Worm (Caenorhabditis elegans): ENCODE data around the gene atg-16.2.

The atg-16.2 gene

ce11 chrII:6417999-6418398 lies 35.2 kb downstream of the atg-16.2 start:
- TF ChIP-seq nhr-71 (tag; optimal IDR thresholded peaks at IDR 0.05) (no peak), mep-1 (tag; optimal IDR thresholded peaks at IDR 0.05) (no peak), nhr-237 (tag; optimal IDR thresholded peaks at IDR 0.05) (no peak), ztf-4 (tag; optimal IDR thresholded peaks at IDR 0.05) (no peak), fos-1 (tag; optimal IDR thresholded peaks at IDR 0.05) (no peak)

ce11 chrII:6413788-6414187 lies 39.4 kb downstream of the atg-16.2 start:
- TF ChIP-seq blmp-1 (tag; optimal IDR thresholded peaks at IDR 0.05) (no peak), ztf-11 (tag; optimal IDR thresholded peaks at IDR 0.05) (no peak), hlh-4 (tag; optimal IDR thresholded peaks at IDR 0.05) (no peak), nhr-71 (tag; optimal IDR thresholded peaks at IDR 0.05) (no peak), mef-2 (tag; optimal IDR thresholded peaks at IDR 0.05) (no peak), mdl-1 (tag; optimal IDR thresholded peaks at IDR 0.05) (no peak), skn-1 (tag; optimal IDR thresholded peaks at IDR 0.05) (no peak), nhr-20 (tag; optimal IDR thresholded peaks at IDR 0.05) (no peak), isw-1 (GFP tag; IDR thresholded peaks at IDR 0.05) (no peak), snpc-4 (tag; optimal IDR thresholded peaks at IDR 0.05) (no peak), lir-3 (tag; optimal IDR thresholded peaks at IDR 0.05; ENCODE audit: poor library complexity) (no peak), aly-2 (tag; optimal IDR thresholded peaks at IDR 0.05) (no peak), unc-98 (GFP tag; IDR thresholded peaks at IDR 0.05) (no peak), sup-37 (GFP tag; optimal IDR thresholded peaks at IDR 0.05) (no peak), lin-39 (tag; optimal IDR thresholded peaks at IDR 0.05) (no peak), elt-3 (tag; optimal IDR thresholded peaks at IDR 0.05) (peak in 1 of 6 experiments; percentile 61), lin-35 (GFP tag; optimal IDR thresholded peaks at IDR 0.05) (peak in 1 of 2 experiments; percentile 22), hlh-17 (GFP tag; optimal IDR thresholded peaks at IDR 0.05; ENCODE audit: borderline replicate concordance) (no peak), lin-14 (GFP tag; optimal IDR thresholded peaks at IDR 0.05) (peak; percentile 43), elt-2 (tag; optimal IDR thresholded peaks at IDR 0.05) (peak; percentile 89), snu-23 (GFP tag; optimal IDR thresholded peaks at IDR 0.05) (no peak), efl-1 (optimal IDR thresholded peaks at IDR 0.05) (no peak), efl-1 (GFP tag; optimal IDR thresholded peaks at IDR 0.05 in 1 of 2) (no peak), C16A3.4 (tag; optimal IDR thresholded peaks at IDR 0.05) (no peak), unc-86 (tag; optimal IDR thresholded peaks at IDR 0.05) (no peak), pax-3 (tag; optimal IDR thresholded peaks at IDR 0.05) (peak; percentile 28), F16B12.6 (tag; optimal IDR thresholded peaks at IDR 0.05) (no peak)

ce11 chrII:6411660-6412451 lies 41.3 kb downstream of the atg-16.2 start:
- TF ChIP-seq ces-1 (GFP tag; optimal IDR thresholded peaks at IDR 0.05), result no peak
- TF ChIP-seq efl-1 (optimal IDR thresholded peaks at IDR 0.05), result no peak
- TF ChIP-seq efl-1 (GFP tag; optimal IDR thresholded peaks at IDR 0.05 in 1 of 2), result peak in 1 of 2 experiments; percentile 43
- peak; percentile 1 for TF ChIP-seq blmp-1 (tag; optimal IDR thresholded peaks at IDR 0.05)
- TF ChIP-seq nhr-47 (tag; optimal IDR thresholded peaks at IDR 0.05), result no peak
- TF ChIP-seq snpc-4 (tag; optimal IDR thresholded peaks at IDR 0.05), result no peak
- no peak for TF ChIP-seq ama-1 (optimal IDR thresholded peaks at IDR 0.05)
- TF ChIP-seq unc-62 (GFP tag; optimal IDR thresholded peaks at IDR 0.05), result no peak
- no peak for TF ChIP-seq dsc-1 (tag; optimal IDR thresholded peaks at IDR 0.05)

ce11 chrII:6410181-6410580 lies 43.0 kb downstream of the atg-16.2 start, which contains the start of gene T25D10.4:
Gene T25D10.4 (minus strand): TSS chrII:6410281.
- TF ChIP-seq nhr-84 (tag; optimal IDR thresholded peaks at IDR 0.05) (no peak), nhr-76 (tag; optimal IDR thresholded peaks at IDR 0.05) (no peak), ets-5 (GFP tag; IDR thresholded peaks at IDR 0.05) (no peak), alr-1 (tag; optimal IDR thresholded peaks at IDR 0.05; ENCODE audit: borderline replicate concordance) (no peak), zip-4 (GFP tag; optimal IDR thresholded peaks at IDR 0.05) (no peak), sox-4 (tag; optimal IDR thresholded peaks at IDR 0.05) (no peak), C04F5.9 (tag; optimal IDR thresholded peaks at IDR 0.05) (no peak), rnt-1 (tag; optimal IDR thresholded peaks at IDR 0.05) (no peak), pag-3 (tag; optimal IDR thresholded peaks at IDR 0.05; ENCODE audit: borderline replicate concordance, insufficient read depth) (no peak), lin-13 (GFP tag; optimal IDR thresholded peaks at IDR 0.05) (no peak), unc-86 (tag; optimal IDR thresholded peaks at IDR 0.05) (no peak), tlp-1 (tag; optimal IDR thresholded peaks at IDR 0.05) (no peak), aly-2 (tag; optimal IDR thresholded peaks at IDR 0.05) (no peak), ceh-90 (tag; optimal IDR thresholded peaks at IDR 0.05) (no peak), ceh-8 (GFP tag; optimal IDR thresholded peaks at IDR 0.05) (no peak)

All from whole organism, L1 larva.